Fruit fly (Drosophila melanogaster): ENCODE measurements around the gene CG13625.
A peak's percentile ranks its signal among the peaks of the same experiment; 100 is the strongest.

The CG13625 gene

DNA sequence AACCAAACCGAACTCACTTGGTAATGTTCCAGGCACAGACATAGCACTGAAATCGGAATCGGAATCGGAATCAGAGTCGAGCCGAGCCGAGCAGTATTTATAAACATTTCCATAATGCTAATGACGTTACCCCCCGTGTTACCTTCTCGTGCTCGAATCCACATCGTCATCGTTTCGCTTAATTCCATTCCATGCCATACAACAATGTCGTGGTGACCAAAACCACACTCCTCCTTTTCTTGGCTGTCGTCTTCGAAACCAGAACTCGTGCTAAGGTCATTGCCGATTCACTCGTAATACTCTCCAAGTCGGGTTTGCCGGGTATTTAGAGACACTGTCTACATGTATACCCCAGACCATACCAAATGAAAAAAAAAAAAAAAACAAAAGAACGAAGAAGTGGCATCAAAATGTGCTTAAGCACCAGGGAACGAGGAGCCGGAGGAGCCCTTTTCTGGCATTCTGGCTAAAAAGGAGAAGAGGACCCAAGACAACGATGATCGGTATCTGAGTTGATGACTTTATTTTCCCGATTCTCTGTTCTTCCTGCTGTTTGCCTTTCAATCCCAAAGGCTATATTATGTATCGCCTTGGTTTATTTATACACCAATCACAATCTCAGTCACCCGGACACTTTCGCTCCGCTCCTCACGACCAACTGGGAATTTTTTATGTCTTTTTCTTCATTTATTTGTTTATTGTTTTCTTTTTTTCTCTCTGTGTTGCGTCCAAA, 18.6 kb upstream of the CG13625 start:
- TF ChIP-seq ttk (optimal IDR thresholded peaks at IDR 0.05), result no peak
- no peak for TF ChIP-seq Myc (optimal IDR thresholded peaks at IDR 0.05)
- no peak for TF ChIP-seq insv (optimal IDR thresholded peaks at IDR 0.05)
- TF ChIP-seq Sin3A (optimal IDR thresholded peaks at IDR 0.05), result no peak
- no peak for TF ChIP-seq psq (optimal IDR thresholded peaks at IDR 0.05)
- TF ChIP-seq h (optimal IDR thresholded peaks at IDR 0.05), result no peak

dm6 chr3R:24601069-24601468, 16.1 kb upstream of the CG13625 start:
- no peak for TF ChIP-seq h (optimal IDR thresholded peaks at IDR 0.05)
- TF ChIP-seq Sin3A (optimal IDR thresholded peaks at IDR 0.05), result no peak
- no peak for TF ChIP-seq Myc (optimal IDR thresholded peaks at IDR 0.05)
- TF ChIP-seq psq (optimal IDR thresholded peaks at IDR 0.05), result no peak
- no peak for TF ChIP-seq insv (optimal IDR thresholded peaks at IDR 0.05)
- TF ChIP-seq ttk (optimal IDR thresholded peaks at IDR 0.05), result no peak

dm6 chr3R:24598549-24599204, 13.7 kb upstream of the CG13625 start:
- TF ChIP-seq Sin3A (optimal IDR thresholded peaks at IDR 0.05) (no peak), ttk (optimal IDR thresholded peaks at IDR 0.05) (no peak), insv (optimal IDR thresholded peaks at IDR 0.05) (no peak), h (optimal IDR thresholded peaks at IDR 0.05) (no peak), Myc (optimal IDR thresholded peaks at IDR 0.05) (no peak), psq (optimal IDR thresholded peaks at IDR 0.05) (no peak)

DNA sequence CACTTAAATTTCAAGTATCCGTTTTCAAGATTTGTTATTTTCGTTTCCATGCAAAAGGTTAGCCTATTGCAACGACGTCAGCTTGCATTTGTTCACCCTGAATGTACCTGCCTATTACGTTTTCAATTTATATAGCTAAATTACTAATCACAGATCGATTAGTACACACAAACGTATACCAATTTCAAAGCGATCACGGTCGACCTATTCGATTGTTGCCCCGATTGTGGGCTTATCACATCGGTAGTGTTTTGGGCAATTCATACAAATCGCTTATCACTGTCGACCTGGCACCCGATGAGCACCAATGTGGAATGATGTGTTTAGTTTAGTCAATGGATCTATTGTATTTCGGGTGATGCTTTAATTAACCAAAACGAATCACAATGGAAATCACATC, 11.9 kb upstream of the CG13625 start:
- TF ChIP-seq psq (optimal IDR thresholded peaks at IDR 0.05) (no peak), insv (optimal IDR thresholded peaks at IDR 0.05) (no peak), Sin3A (optimal IDR thresholded peaks at IDR 0.05) (no peak), Myc (optimal IDR thresholded peaks at IDR 0.05) (no peak), h (optimal IDR thresholded peaks at IDR 0.05) (no peak), ttk (optimal IDR thresholded peaks at IDR 0.05) (no peak)

- TF ChIP-seq h (optimal IDR thresholded peaks at IDR 0.05) (no peak), psq (optimal IDR thresholded peaks at IDR 0.05) (no peak), Sin3A (optimal IDR thresholded peaks at IDR 0.05) (no peak), insv (optimal IDR thresholded peaks at IDR 0.05) (no peak), Myc (optimal IDR thresholded peaks at IDR 0.05) (no peak), ttk (optimal IDR thresholded peaks at IDR 0.05) (no peak)
Measured at dm6 chr3R:24595330-24596114, 10.6 kb upstream of the CG13625 start.

- TF ChIP-seq ttk (optimal IDR thresholded peaks at IDR 0.05) (no peak), Myc (optimal IDR thresholded peaks at IDR 0.05) (no peak), insv (optimal IDR thresholded peaks at IDR 0.05) (no peak), psq (optimal IDR thresholded peaks at IDR 0.05) (no peak), h (optimal IDR thresholded peaks at IDR 0.05) (no peak), Sin3A (optimal IDR thresholded peaks at IDR 0.05) (no peak)
Measured at dm6 chr3R:24593733-24594132, 8.8 kb upstream of the CG13625 start.

DNA sequence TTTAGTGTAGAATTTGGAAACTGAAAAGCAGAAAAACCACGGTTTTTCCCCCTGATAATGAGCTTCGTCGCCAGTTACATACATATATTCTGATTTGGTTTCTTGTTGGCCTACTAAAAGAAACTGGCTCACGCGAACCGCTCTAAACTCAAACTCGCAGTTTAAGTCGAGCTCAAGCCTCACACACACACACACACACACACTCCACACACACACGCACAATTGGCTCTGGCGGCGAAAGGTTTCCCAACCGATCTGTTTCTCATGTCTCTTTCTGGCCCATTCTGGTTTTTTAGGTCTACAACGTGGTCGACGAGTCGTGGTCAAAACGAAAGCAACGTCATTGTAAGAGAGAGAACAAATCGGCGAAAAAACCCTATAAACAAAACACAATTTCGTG, 5.3 kb upstream of the CG13625 start:
- no peak for TF ChIP-seq psq (optimal IDR thresholded peaks at IDR 0.05)
- no peak for TF ChIP-seq Myc (optimal IDR thresholded peaks at IDR 0.05)

dm6 chr3R:24588829-24589638, 4.1 kb upstream of the CG13625 start:
- TF ChIP-seq Myc (optimal IDR thresholded peaks at IDR 0.05) (no peak), psq (optimal IDR thresholded peaks at IDR 0.05) (no peak), Sin3A (optimal IDR thresholded peaks at IDR 0.05) (no peak), ttk (optimal IDR thresholded peaks at IDR 0.05) (no peak), h (optimal IDR thresholded peaks at IDR 0.05) (no peak), insv (optimal IDR thresholded peaks at IDR 0.05) (no peak)

- TF ChIP-seq Sin3A (optimal IDR thresholded peaks at IDR 0.05) (no peak), ttk (optimal IDR thresholded peaks at IDR 0.05) (no peak), h (optimal IDR thresholded peaks at IDR 0.05) (no peak), psq (optimal IDR thresholded peaks at IDR 0.05) (no peak), Myc (optimal IDR thresholded peaks at IDR 0.05) (no peak), insv (optimal IDR thresholded peaks at IDR 0.05) (no peak)
Measured at dm6 chr3R:24586453-24586886, 1.5 kb upstream of the CG13625 start.

- no peak for TF ChIP-seq h (optimal IDR thresholded peaks at IDR 0.05)
- TF ChIP-seq Myc (optimal IDR thresholded peaks at IDR 0.05), result no peak
- TF ChIP-seq psq (optimal IDR thresholded peaks at IDR 0.05), result peak; percentile 72
Measured at dm6 chr3R:24582669-24582995, 2.3 kb downstream of the CG13625 start, which contains the start of gene REPTOR. Gene REPTOR (minus strand): TSS chr3R:24582864.

dm6 chr3R:24581891-24582668, 2.9 kb downstream of the CG13625 start:
- TF ChIP-seq psq (optimal IDR thresholded peaks at IDR 0.05) (peak; percentile 35), Sin3A (optimal IDR thresholded peaks at IDR 0.05) (no peak)

Data from Kc167 (cell line).